Fruit fly (Drosophila melanogaster) whole organism: Measurements from ENCODE around the gene mRpL44.

Source experiments
- CG8478 ChIP-seq: fragments of >200 bp; optimal IDR thresholded peaks from 2 replicates; lab custom pipeline; 2018; ENCODE audit warnings: inconsistent platforms
- Dll ChIP-seq: fragments of >200 bp; optimal IDR thresholded peaks from 2 replicates; lab custom pipeline; 2017
- EcR ChIP-seq, 2 experiments: fragments of >200 bp; optimal IDR thresholded peaks; 2 replicates each; lab custom pipeline; 2017; ENCODE audit warnings: missing biosample characterization in 2 of 2, missing genetic modification characterization in 2 of 2, missing genetic modification reagents in 2 of 2
- pan ChIP-seq: fragments of >200 bp; optimal IDR thresholded peaks from 2 replicates; lab custom pipeline; 2017
- psq ChIP-seq: fragments of >200 bp; optimal IDR thresholded peaks from 2 replicates; lab custom pipeline; 2017
- usp ChIP-seq: fragments of >200 bp; optimal IDR thresholded peaks from 2 replicates; lab custom pipeline; 2017; ENCODE audit warnings: missing biosample characterization, missing genetic modification characterization, mixed read lengths

The mRpL44 gene

dm6 chr3R:5482790-5483189, 12.4 kb upstream of the mRpL44 start:
- TF ChIP-seq Dll (lab: Kevin White, UChicago) (no peak), pan (lab: Kevin White, UChicago) (no peak), psq (lab: Kevin White, UChicago) (no peak)

- TF ChIP-seq Dll (lab: Kevin White, UChicago): no peak
- TF ChIP-seq usp: no peak
- TF ChIP-seq EcR (GFP tag; optimal IDR thresholded peaks at IDR 0.05; lab: Kevin White, UChicago): no peak
- TF ChIP-seq pan (lab: Kevin White, UChicago): no peak
- TF ChIP-seq CG8478 (lab: Kevin White, UChicago): no peak
- no peak for TF ChIP-seq psq (lab: Kevin White, UChicago)
Measured at dm6 chr3R:5474551-5474950, 4.1 kb upstream of the mRpL44 start, which contains the start of the genes CG45100, HDAC3 and Hcs. CG45100 (minus strand) TSS chr3R:5474600. HDAC3 (minus strand) TSS chr3R:5474600. Hcs (plus strand) TSS chr3R:5474899.

- TF ChIP-seq CG8478 (lab: Kevin White, UChicago): no peak
- TF ChIP-seq Dll (lab: Kevin White, UChicago): no peak
- no peak for TF ChIP-seq psq (lab: Kevin White, UChicago)
- no peak for TF ChIP-seq pan (lab: Kevin White, UChicago)
- no peak for TF ChIP-seq EcR (GFP tag; optimal IDR thresholded peaks at IDR 0.05; lab: Kevin White, UChicago)
- no peak for TF ChIP-seq usp
Measured at dm6 chr3R:5467619-5468018, 2.8 kb downstream of the mRpL44 start, which contains the start of gene POLDIP2. POLDIP2 (plus strand) TSS chr3R:5467778.

- TF ChIP-seq EcR (GFP tag; optimal IDR thresholded peaks at IDR 0.05; lab: Kevin White, UChicago) (no peak), usp (no peak), psq (lab: Kevin White, UChicago) (no peak), pan (lab: Kevin White, UChicago) (no peak), Dll (lab: Kevin White, UChicago) (no peak), CG8478 (lab: Kevin White, UChicago) (no peak)
Measured at dm6 chr3R:5466875-5467274, 3.6 kb downstream of the mRpL44 start, which contains the start of gene RpL35A. RpL35A (minus strand) TSS chr3R:5467101.

dm6 chr3R:5464481-5464880, 6.0 kb downstream of the mRpL44 start, which contains the start of gene PEK:
PEK (minus strand) TSS chr3R:5464753.
- TF ChIP-seq usp: no peak
- TF ChIP-seq CG8478 (lab: Kevin White, UChicago): no peak
- TF ChIP-seq EcR (GFP tag; optimal IDR thresholded peaks at IDR 0.05; lab: Kevin White, UChicago): no peak
- no peak for TF ChIP-seq pan (lab: Kevin White, UChicago)
- no peak for TF ChIP-seq psq (lab: Kevin White, UChicago)
- no peak for TF ChIP-seq Dll (lab: Kevin White, UChicago)

dm6 chr3R:5463199-5463949, 7.1 kb downstream of the mRpL44 start:
- no peak for TF ChIP-seq usp
- TF ChIP-seq Dll (lab: Kevin White, UChicago): no peak
- TF ChIP-seq pan (lab: Kevin White, UChicago): no peak
- no peak for TF ChIP-seq psq (lab: Kevin White, UChicago)
- no peak for TF ChIP-seq EcR (GFP tag; optimal IDR thresholded peaks at IDR 0.05; lab: Kevin White, UChicago)
- no peak for TF ChIP-seq CG8478 (lab: Kevin White, UChicago)

- no peak for TF ChIP-seq usp
- TF ChIP-seq psq (lab: Kevin White, UChicago): no peak
- TF ChIP-seq EcR (GFP tag; optimal IDR thresholded peaks at IDR 0.05; lab: Kevin White, UChicago): no peak
- TF ChIP-seq pan (lab: Kevin White, UChicago): no peak
- TF ChIP-seq CG8478 (lab: Kevin White, UChicago): no peak
- no peak for TF ChIP-seq Dll (lab: Kevin White, UChicago)
Measured at dm6 chr3R:5458627-5459026, 11.8 kb downstream of the mRpL44 start.

- no peak for TF ChIP-seq Dll (lab: Kevin White, UChicago)
- no peak for TF ChIP-seq usp
- no peak for TF ChIP-seq CG8478 (lab: Kevin White, UChicago)
- TF ChIP-seq EcR (GFP tag; optimal IDR thresholded peaks at IDR 0.05; lab: Kevin White, UChicago): no peak
- TF ChIP-seq psq (lab: Kevin White, UChicago): no peak
- TF ChIP-seq pan (lab: Kevin White, UChicago): no peak
Measured at dm6 chr3R:5454334-5454733, 16.1 kb downstream of the mRpL44 start.

dm6 chr3R:5438750-5439149, 31.7 kb downstream of the mRpL44 start:
- TF ChIP-seq CG8478 (lab: Kevin White, UChicago): no peak
- TF ChIP-seq psq (lab: Kevin White, UChicago): no peak
- TF ChIP-seq Dll (lab: Kevin White, UChicago): no peak
- no peak for TF ChIP-seq EcR (GFP tag; optimal IDR thresholded peaks at IDR 0.05; lab: Kevin White, UChicago)
- no peak for TF ChIP-seq usp
- TF ChIP-seq pan (lab: Kevin White, UChicago): no peak

dm6 chr3R:5429786-5430185, 40.6 kb downstream of the mRpL44 start:
- TF ChIP-seq pan (lab: Kevin White, UChicago): no peak
- TF ChIP-seq usp: no peak
- no peak for TF ChIP-seq psq (lab: Kevin White, UChicago)
- TF ChIP-seq Dll (lab: Kevin White, UChicago): no peak
- TF ChIP-seq EcR (GFP tag; optimal IDR thresholded peaks at IDR 0.05; lab: Kevin White, UChicago): no peak
- TF ChIP-seq CG8478 (lab: Kevin White, UChicago): no peak

dm6 chr3R:5427157-5427556, 43.3 kb downstream of the mRpL44 start, which contains the start of gene CG12147:
CG12147 (minus strand) TSS chr3R:5427257.
- no peak for TF ChIP-seq Dll (lab: Kevin White, UChicago)
- no peak for TF ChIP-seq pan (lab: Kevin White, UChicago)
- no peak for TF ChIP-seq usp
- TF ChIP-seq CG8478 (lab: Kevin White, UChicago): no peak

- no peak for TF ChIP-seq usp
- TF ChIP-seq CG8478 (lab: Kevin White, UChicago): no peak
- TF ChIP-seq psq (lab: Kevin White, UChicago): no peak
- no peak for TF ChIP-seq EcR (GFP tag; optimal IDR thresholded peaks at IDR 0.05; lab: Kevin White, UChicago)
- no peak for TF ChIP-seq Dll (lab: Kevin White, UChicago)
- no peak for TF ChIP-seq pan (lab: Kevin White, UChicago)
Measured at dm6 chr3R:5422123-5422522, 48.3 kb downstream of the mRpL44 start.
